Worm (Caenorhabditis elegans) whole organism, young adult: Measurements from ENCODE around the gene scl-21.
"Not testable (repeated sequence)": the region's sequence is repeated elsewhere in the genome, so short reads cannot be mapped to it uniquely, and the experiment has no call there.

Source experiments
- B0035.1 ChIP-seq: sonication (generic microtip); optimal IDR thresholded peaks from 2 replicates; lab custom pipeline; 2016; ENCODE audit warnings: missing genetic modification characterization, mild to moderate bottlenecking, missing compliant biosample characterization, missing genotype, missing genetic modification reagents
- F57A8.1 ChIP-seq: fragments of 200-800 bp; sonication (Bioruptor generic); optimal IDR thresholded peaks from 2 replicates; lab custom pipeline; 2018; ENCODE audit warnings: mild to moderate bottlenecking, missing genetic modification characterization, moderate library complexity, missing compliant biosample characterization
- Y53G8AR.9 ChIP-seq: fragments of 200-800 bp; sonication (Bioruptor generic); conservative IDR thresholded peaks from 2 replicates; pipeline ENCODE4 v1.3.6; 2022; ENCODE audit warnings: missing genetic modification reagents, missing genetic modification characterization, missing compliant biosample characterization
- Y67H2A.10 ChIP-seq: fragments of 200-800 bp; sonication (Bioruptor generic); conservative IDR thresholded peaks from 2 replicates; pipeline ENCODE4 v1.3.6; 2022; ENCODE audit warnings: missing genetic modification reagents, missing genetic modification characterization, missing compliant biosample characterization
- ZK185.1 ChIP-seq: sonication (generic microtip); optimal IDR thresholded peaks from 2 replicates; lab custom pipeline; 2016; ENCODE audit warnings: mild to moderate bottlenecking, missing genetic modification characterization, missing compliant biosample characterization; ENCODE audit not compliant: poor library complexity, severe bottlenecking
- akir-1 ChIP-seq: fragments of 200-800 bp; sonication (Bioruptor generic); optimal IDR thresholded peaks from 2 replicates; lab custom pipeline; 2018; ENCODE audit warnings: mild to moderate bottlenecking, missing genetic modification characterization, moderate library complexity, missing compliant biosample characterization
- ccch-3 ChIP-seq: fragments of 200-800 bp; sonication (Bioruptor generic); optimal IDR thresholded peaks from 2 replicates; lab custom pipeline; 2018; ENCODE audit warnings: mild to moderate bottlenecking, missing genetic modification characterization, missing compliant biosample characterization
- cebp-1 ChIP-seq, 2 experiments: fragments of 200-800 bp in 1 of 2; sonication (Bioruptor generic) in 1 of 2; sonication (generic microtip) in 1 of 2; IDR thresholded peaks in 1 of 2; optimal IDR thresholded peaks in 1 of 2; 2 replicates each; pipeline versions ENCODE4 v1.3.6 to Lab custom; 2017 to 2022; ENCODE audit warnings: missing compliant biosample characterization in 2 of 2, missing genetic modification characterization in 2 of 2, mild to moderate bottlenecking in 1 of 2, missing genetic modification reagents in 1 of 2, moderate library complexity in 1 of 2
- ceh-100 ChIP-seq: fragments of 200-800 bp; sonication (Bioruptor generic); IDR thresholded peaks from 2 replicates; pipeline ENCODE4 v1.3.6; 2022; ENCODE audit warnings: missing genetic modification reagents, missing genetic modification characterization, missing compliant biosample characterization
- ceh-40 ChIP-seq: fragments of 200-800 bp; sonication (Bioruptor generic); IDR thresholded peaks from 2 replicates; pipeline ENCODE4 v1.3.6; 2022; ENCODE audit warnings: missing genetic modification characterization, missing compliant biosample characterization
- ceh-79 ChIP-seq: sonication (generic microtip); optimal IDR thresholded peaks from 2 replicates; lab custom pipeline; 2017; ENCODE audit warnings: mild to moderate bottlenecking, missing genetic modification characterization, missing compliant biosample characterization
- efl-1 ChIP-seq: fragments of 150-350 bp; optimal IDR thresholded peaks from 2 replicates; lab custom pipeline; 2014; ENCODE audit warnings: missing biosample characterization, missing genetic modification reagents, missing genetic modification characterization
- ekl-4 ChIP-seq: fragments of 200-800 bp; sonication (Bioruptor generic); IDR thresholded peaks from 2 replicates; pipeline ENCODE4 v1.3.6; 2022; ENCODE audit warnings: missing genetic modification reagents, missing genetic modification characterization, missing compliant biosample characterization
- ets-4 ChIP-seq: fragments of 200-800 bp; sonication (Bioruptor generic); optimal IDR thresholded peaks from 2 replicates; lab custom pipeline; 2018; ENCODE audit warnings: mild to moderate bottlenecking, missing genetic modification characterization, missing compliant biosample characterization
- hlh-12 ChIP-seq: sonication (generic microtip); optimal IDR thresholded peaks from 2 replicates; lab custom pipeline; 2016; ENCODE audit warnings: missing genetic modification characterization, missing compliant biosample characterization
- hlh-26 ChIP-seq: fragments of 200-800 bp; sonication (Bioruptor generic); conservative IDR thresholded peaks from 2 replicates; pipeline ENCODE4 v1.3.6; 2022; ENCODE audit warnings: missing genetic modification reagents, missing genetic modification characterization, missing compliant biosample characterization
- hmg-1.2 ChIP-seq: fragments of 200-800 bp; sonication (Bioruptor generic); IDR thresholded peaks from 2 replicates; pipeline ENCODE4 v1.3.6; 2022; ENCODE audit warnings: missing genetic modification reagents, missing genetic modification characterization, missing compliant biosample characterization
- let-607 ChIP-seq, 2 experiments: fragments of 200-800 bp in 1 of 2; sonication (Bioruptor generic) in 1 of 2; sonication (generic microtip) in 1 of 2; optimal IDR thresholded peaks; 2 replicates each; lab custom pipeline; 2016 to 2018; ENCODE audit warnings: mild to moderate bottlenecking in 2 of 2, missing compliant biosample characterization in 2 of 2, missing genetic modification characterization in 2 of 2, moderate library complexity in 2 of 2, missing genotype in 1 of 2
- lin-26 ChIP-seq: fragments of 200-800 bp; sonication (Bioruptor generic); IDR thresholded peaks from 2 replicates; pipeline ENCODE4 v1.3.6; 2022; ENCODE audit warnings: missing genetic modification reagents, missing genetic modification characterization, missing compliant biosample characterization
- madf-8 ChIP-seq: fragments of 200-800 bp; sonication (Bioruptor generic); conservative IDR thresholded peaks from 2 replicates; pipeline ENCODE4 v1.3.6; 2022; ENCODE audit warnings: missing genetic modification reagents, missing genetic modification characterization, missing compliant biosample characterization
- mcd-1 ChIP-seq: fragments of 200-800 bp; sonication (Bioruptor generic); IDR thresholded peaks from 2 replicates; pipeline ENCODE4 v1.3.6; 2022; ENCODE audit warnings: missing genetic modification reagents, missing genetic modification characterization, missing compliant biosample characterization
- mel-28 ChIP-seq: sonication (generic microtip); optimal IDR thresholded peaks from 2 replicates; lab custom pipeline; 2016; ENCODE audit warnings: borderline replicate concordance, mild to moderate bottlenecking, missing genetic modification characterization, missing compliant biosample characterization
- mes-4 ChIP-seq: sonication (generic microtip); optimal IDR thresholded peaks from 2 replicates; lab custom pipeline; 2016; ENCODE audit warnings: missing genotype, missing genetic modification characterization, missing compliant biosample characterization
- mxl-1 ChIP-seq: sonication (generic microtip); optimal IDR thresholded peaks from 2 replicates; lab custom pipeline; 2016; ENCODE audit warnings: missing genetic modification characterization, missing compliant biosample characterization
- nhr-120 ChIP-seq: fragments of 200-800 bp; sonication (Bioruptor generic); IDR thresholded peaks from 2 replicates; pipeline ENCODE4 v1.3.6; 2022; ENCODE audit warnings: missing genetic modification characterization, missing compliant biosample characterization
- nhr-80 ChIP-seq: sonication (generic microtip); optimal IDR thresholded peaks from 2 replicates; lab custom pipeline; 2016; ENCODE audit warnings: missing genetic modification characterization, missing compliant biosample characterization
- nhr-90 ChIP-seq: sonication (generic microtip); optimal IDR thresholded peaks from 2 replicates; lab custom pipeline; 2016; ENCODE audit warnings: missing genotype, mild to moderate bottlenecking, missing genetic modification characterization, missing compliant biosample characterization
- rcor-1 ChIP-seq: fragments of 200-800 bp; sonication (Bioruptor generic); IDR thresholded peaks from 2 replicates; pipeline ENCODE4 v1.3.6; 2022; ENCODE audit warnings: missing genetic modification reagents, missing genetic modification characterization, missing compliant biosample characterization
- repo-1 ChIP-seq: sonication (generic microtip); optimal IDR thresholded peaks from 2 replicates; lab custom pipeline; 2017; ENCODE audit warnings: mild to moderate bottlenecking, missing genetic modification characterization, missing compliant biosample characterization
- snpc-1.3 ChIP-seq: sonication (generic microtip); optimal IDR thresholded peaks from 2 replicates; lab custom pipeline; 2017; ENCODE audit warnings: missing genetic modification characterization, mild to moderate bottlenecking, missing compliant biosample characterization, antibody characterized with exemption, moderate library complexity, missing genotype, missing genetic modification reagents; ENCODE audit not compliant: insufficient read depth
- snpc-4 ChIP-seq, 5 experiments: fragments of 150-350 bp in 1 of 5; sonication (generic microtip) in 4 of 5; optimal IDR thresholded peaks; 2 replicates each; lab custom pipeline; 2014 to 2018; ENCODE audit warnings: missing genetic modification characterization in 5 of 5, missing biosample characterization in 3 of 5, antibody characterized with exemption in 2 of 5, mild to moderate bottlenecking in 2 of 5, missing compliant biosample characterization in 2 of 5, missing genotype in 2 of 5, moderate library complexity in 2 of 5, missing genetic modification reagents in 1 of 5
- tbx-9 ChIP-seq: sonication (generic microtip); optimal IDR thresholded peaks from 2 replicates; lab custom pipeline; 2016; ENCODE audit warnings: borderline replicate concordance, missing genetic modification characterization, inconsistent platforms, missing compliant biosample characterization
- unc-130 ChIP-seq: sonication (generic microtip); optimal IDR thresholded peaks from 2 replicates; lab custom pipeline; 2016; ENCODE audit warnings: missing genetic modification reagents, missing genetic modification characterization, missing compliant biosample characterization
- unc-62 ChIP-seq: fragments of 150-350 bp; optimal IDR thresholded peaks from 2 replicates; lab custom pipeline; 2014; ENCODE audit warnings: missing biosample characterization, missing genetic modification reagents, missing genetic modification characterization
- ztf-26 ChIP-seq: sonication (generic microtip); optimal IDR thresholded peaks from 2 replicates; lab custom pipeline; 2017; ENCODE audit warnings: missing genetic modification characterization, missing compliant biosample characterization

scl-21 gene

ce11 chrV:19467574-19467973 is 27.9 kb downstream of the scl-21 start, which contains the start of gene Y43F8B.23:
TSS of gene Y43F8B.23 (minus strand) at chrV:19467648.
- TF ChIP-seq mes-4 (tag; lab: Kevin White, UChicago) (no peak), cebp-1 (GFP tag; IDR thresholded peaks at IDR 0.05; lab: Robert Waterston, UW) (peak; percentile 31; the same call in 1 of the 2 replicates), cebp-1 (tag; optimal IDR thresholded peaks at IDR 0.05; lab: Kevin White, UChicago) (peak; percentile 41), lin-26 (GFP tag; lab: Robert Waterston, UW) (no peak), ceh-79 (tag; lab: Kevin White, UChicago) (no peak), Y53G8AR.9 (GFP tag; lab: Robert Waterston, UW) (no peak), ztf-26 (tag; lab: Kevin White, UChicago) (no peak), nhr-90 (tag; lab: Kevin White, UChicago) (no peak), ceh-100 (GFP tag; lab: Robert Waterston, UW) (no peak), nhr-80 (tag; lab: Kevin White, UChicago) (peak; percentile 77)

- not testable (repeated sequence) for TF ChIP-seq snpc-4 (GFP tag; optimal IDR thresholded peaks at IDR 0.05; lab: Kevin White, UChicago)
- peak in 2 of 4 experiments; percentile 57 to 82 for TF ChIP-seq snpc-4 (tag; optimal IDR thresholded peaks at IDR 0.05; lab: Kevin White, UChicago)
- TF ChIP-seq, all 124 proteins: peak for 1; not testable (repeated sequence) for 123
Measured at ce11 chrV:19466775-19467174, 28.7 kb downstream of the scl-21 start.

- TF ChIP-seq tbx-9 (tag; lab: Kevin White, UChicago) (no peak), hlh-12 (tag; lab: Kevin White, UChicago) (no peak), ccch-3 (no peak), Y67H2A.10 (no peak), B0035.1 (tag; lab: Kevin White, UChicago) (no peak)
Measured at ce11 chrV:19462612-19463011, 32.9 kb downstream of the scl-21 start, which contains the start of gene Y43F8B.25. TSS of gene Y43F8B.25 (plus strand) at chrV:19462912.

- no peak for TF ChIP-seq madf-8 (GFP tag; lab: Robert Waterston, UW)
- no peak for TF ChIP-seq unc-130 (GFP tag; lab: Kevin White, UChicago)
- no peak for TF ChIP-seq hlh-26 (GFP tag; lab: Robert Waterston, UW)
- TF ChIP-seq tbx-9 (tag; lab: Kevin White, UChicago), result no peak
- TF ChIP-seq akir-1 (GFP tag; lab: Kevin White, UChicago), result no peak
- no peak for TF ChIP-seq ZK185.1 (tag; lab: Kevin White, UChicago)
- TF ChIP-seq mel-28 (tag; lab: Kevin White, UChicago), result no peak
- TF ChIP-seq hmg-1.2, result no peak
- no peak for TF ChIP-seq ztf-26 (tag; lab: Kevin White, UChicago)
- TF ChIP-seq ekl-4 (GFP tag; lab: Robert Waterston, UW), result no peak
- no peak for TF ChIP-seq nhr-120 (GFP tag; lab: Robert Waterston, UW)
- TF ChIP-seq efl-1 (GFP tag; lab: Kevin White, UChicago), result no peak
- TF ChIP-seq unc-62, result no peak
Measured at ce11 chrV:19462020-19462419, 33.5 kb downstream of the scl-21 start, which contains the start of gene Y43F8B.15. TSS of gene Y43F8B.15 (minus strand) at chrV:19462120.

- TF ChIP-seq ets-4 (GFP tag; lab: Kevin White, UChicago) (no peak), rcor-1 (GFP tag; lab: Robert Waterston, UW) (no peak), let-607 (tag; optimal IDR thresholded peaks at IDR 0.05; lab: Kevin White, UChicago) (no peak), ceh-40 (GFP tag; lab: Robert Waterston, UW) (no peak), mcd-1 (GFP tag; lab: Robert Waterston, UW) (no peak), mxl-1 (no peak), repo-1 (tag; lab: Kevin White, UChicago) (no peak), mes-4 (tag; lab: Kevin White, UChicago) (no peak), snpc-1.3 (tag; lab: Kevin White, UChicago) (no peak), F57A8.1 (GFP tag; lab: Kevin White, UChicago) (no peak)
Measured at ce11 chrV:19457120-19457519, 38.4 kb downstream of the scl-21 start, which contains the start of gene Y43F8B.24. TSS of gene Y43F8B.24 (plus strand) at chrV:19457420.
